Worm (Caenorhabditis elegans) whole organism, late embryonic: ENCODE results near the gene ttr-9.

Source experiments
- C08G9.2 ChIP-seq: sonication (generic microtip); optimal IDR thresholded peaks from 2 replicates; lab custom pipeline; 2016; ENCODE audit warnings: mild to moderate bottlenecking, missing genetic modification characterization, moderate library complexity, missing compliant biosample characterization
- ceh-18 ChIP-seq: sonication (generic microtip); optimal IDR thresholded peaks from 2 replicates; lab custom pipeline; 2016; ENCODE audit warnings: missing genetic modification characterization, missing compliant biosample characterization
- ceh-19 ChIP-seq: fragments of 200-800 bp; sonication (Bioruptor generic); optimal IDR thresholded peaks from 2 replicates; lab custom pipeline; 2018; ENCODE audit warnings: mild to moderate bottlenecking, missing genetic modification characterization, missing compliant biosample characterization
- dve-1 ChIP-seq: sonication (generic microtip); optimal IDR thresholded peaks from 2 replicates; lab custom pipeline; 2017; ENCODE audit warnings: antibody characterized with exemption, mild to moderate bottlenecking, missing genetic modification characterization, missing compliant biosample characterization
- elt-4 ChIP-seq: sonication (generic microtip); optimal IDR thresholded peaks from 2 replicates; lab custom pipeline; 2016; ENCODE audit warnings: missing genetic modification characterization, missing compliant biosample characterization
- ets-4 ChIP-seq: sonication (generic microtip); optimal IDR thresholded peaks from 2 replicates; lab custom pipeline; 2016; ENCODE audit warnings: missing genetic modification characterization, missing compliant biosample characterization
- hlh-30 ChIP-seq: sonication (generic microtip); optimal IDR thresholded peaks from 2 replicates; lab custom pipeline; 2017; ENCODE audit warnings: antibody characterized with exemption, missing genetic modification characterization, missing compliant biosample characterization; ENCODE audit not compliant: insufficient read depth
- hlh-8 ChIP-seq: sonication (generic microtip); optimal IDR thresholded peaks from 2 replicates; lab custom pipeline; 2016; ENCODE audit warnings: missing genotype, missing genetic modification characterization, missing compliant biosample characterization
- pha-4 ChIP-seq: fragments of 150-350 bp; optimal IDR thresholded peaks from 2 replicates; lab custom pipeline; 2018; ENCODE audit warnings: missing biosample characterization, missing genetic modification reagents, missing genetic modification characterization
- sox-2 ChIP-seq: fragments of 200-800 bp; sonication (Bioruptor generic); IDR thresholded peaks from 2 replicates; pipeline ENCODE4 v1.3.6; 2022; ENCODE audit warnings: missing genetic modification reagents, missing genetic modification characterization, missing compliant biosample characterization
- tbx-2 ChIP-seq: sonication (generic microtip); optimal IDR thresholded peaks from 2 replicates; lab custom pipeline; 2016; ENCODE audit warnings: missing genetic modification characterization, missing compliant biosample characterization
- tbx-7 ChIP-seq: sonication (generic microtip); optimal IDR thresholded peaks from 2 replicates; lab custom pipeline; 2016; ENCODE audit warnings: missing genotype, missing genetic modification characterization, missing compliant biosample characterization
- unc-55 ChIP-seq: sonication (generic microtip); optimal IDR thresholded peaks from 2 replicates; lab custom pipeline; 2017; ENCODE audit warnings: missing biosample characterization, missing genetic modification reagents, missing genetic modification characterization

DNA sequence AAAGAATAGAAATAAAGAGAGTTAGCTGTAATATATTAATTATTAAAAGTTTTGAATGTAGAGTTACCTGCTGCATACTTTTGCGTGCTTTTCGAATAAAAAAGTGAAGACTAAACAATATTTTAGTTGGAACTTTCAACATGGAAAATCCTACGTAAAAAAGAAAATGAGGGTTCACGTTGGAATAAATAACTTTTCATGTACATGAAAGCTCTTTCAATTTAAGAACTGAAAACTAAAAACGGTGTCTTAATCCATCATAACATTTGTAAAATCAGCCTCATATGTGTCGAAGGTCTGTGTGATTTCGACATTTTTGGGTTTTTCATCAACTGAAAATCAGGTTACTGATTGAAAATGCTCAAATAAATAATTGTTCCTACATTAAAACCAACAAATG, at the start of gene ttr-9:
- no peak for TF ChIP-seq ceh-19 (GFP tag; lab: Kevin White, UChicago)
- TF ChIP-seq hlh-8 (tag; lab: Kevin White, UChicago): no peak
- no peak for TF ChIP-seq tbx-2 (tag; lab: Kevin White, UChicago)
- TF ChIP-seq sox-2: no peak
- no peak for TF ChIP-seq ets-4 (tag; lab: Kevin White, UChicago)
- no peak for TF ChIP-seq hlh-30
- TF ChIP-seq unc-55 (GFP tag; lab: Kevin White, UChicago): no peak
- TF ChIP-seq C08G9.2 (tag; lab: Kevin White, UChicago): no peak
- no peak for TF ChIP-seq dve-1 (tag; lab: Kevin White, UChicago)
- TF ChIP-seq ceh-18 (tag; lab: Kevin White, UChicago): no peak
- no peak for TF ChIP-seq pha-4 (tag; lab: Kevin White, UChicago)
- TF ChIP-seq tbx-7: no peak
- TF ChIP-seq elt-4: no peak
